Worm (Caenorhabditis elegans) whole organism, L3 larva: Measurements from ENCODE around the gene F42A9.8.
A peak's percentile ranks its signal among the peaks of the same experiment; 100 is the strongest.

Experiments used
- R02D3.7 ChIP-seq: fragments of 150-350 bp; optimal IDR thresholded peaks from 2 replicates; lab custom pipeline; 2014; ENCODE audit warnings: missing biosample characterization, missing genetic modification characterization
- ZK546.5 ChIP-seq: sonication (generic microtip); optimal IDR thresholded peaks from 2 replicates; lab custom pipeline; 2017; ENCODE audit warnings: missing biosample characterization, missing genetic modification characterization
- aly-2 ChIP-seq: fragments of 150-350 bp; optimal IDR thresholded peaks from 2 replicates; lab custom pipeline; 2014; ENCODE audit warnings: missing biosample characterization, missing genetic modification characterization
- ama-1 ChIP-seq: fragments of 150-350 bp; optimal IDR thresholded peaks from 2 replicates; lab custom pipeline; 2018
- ceh-16 ChIP-seq: sonication (generic microtip); optimal IDR thresholded peaks from 2 replicates; lab custom pipeline; 2017; ENCODE audit warnings: missing biosample characterization, missing genetic modification characterization
- ceh-28 ChIP-seq: fragments of 150-350 bp; optimal IDR thresholded peaks from 2 replicates; lab custom pipeline; 2014; ENCODE audit warnings: missing biosample characterization, missing genetic modification reagents, missing genetic modification characterization
- ceh-82 ChIP-seq: fragments of 150-350 bp; optimal IDR thresholded peaks from 2 replicates; lab custom pipeline; 2014; ENCODE audit warnings: missing biosample characterization, missing genetic modification characterization
- ceh-9 ChIP-seq: sonication (generic microtip); optimal IDR thresholded peaks from 2 replicates; lab custom pipeline; 2018; ENCODE audit warnings: missing biosample characterization, missing genetic modification characterization
- daf-12 ChIP-seq: fragments of 150-350 bp; optimal IDR thresholded peaks from 2 replicates; lab custom pipeline; 2014; ENCODE audit warnings: missing biosample characterization, missing genetic modification reagents, missing genetic modification characterization
- egl-27 ChIP-seq: sonication (generic microtip); optimal IDR thresholded peaks from 4 replicates; lab custom pipeline; 2017; ENCODE audit warnings: missing biosample characterization, missing genetic modification reagents, missing genetic modification characterization
- egl-5 ChIP-seq: fragments of 150-350 bp; optimal IDR thresholded peaks from 2 replicates; lab custom pipeline; 2017; ENCODE audit warnings: missing biosample characterization, missing genetic modification reagents, missing genetic modification characterization, inconsistent platforms
- elt-1 ChIP-seq: fragments of 150-350 bp; optimal IDR thresholded peaks from 2 replicates; lab custom pipeline; 2014; ENCODE audit warnings: missing biosample characterization, missing genetic modification characterization
- elt-2 ChIP-seq: sonication (generic microtip); optimal IDR thresholded peaks from 2 replicates; lab custom pipeline; 2016; ENCODE audit warnings: missing genetic modification reagents, mild to moderate bottlenecking, missing genetic modification characterization, missing compliant biosample characterization
- elt-3 ChIP-seq, 3 experiments: fragments of 150-350 bp in 1 of 3; sonication (generic microtip) in 2 of 3; optimal IDR thresholded peaks; 2 replicates in 2 of 3; 4 replicates in 1 of 3; lab custom pipeline; 2014 to 2017; ENCODE audit warnings: missing biosample characterization in 3 of 3, missing genetic modification characterization in 3 of 3
- eor-1 ChIP-seq, 2 experiments: fragments of 150-350 bp; optimal IDR thresholded peaks; 2 replicates each; lab custom pipeline; 2014 to 2018; ENCODE audit warnings: missing biosample characterization in 2 of 2, missing genetic modification characterization in 2 of 2
- fkh-10 ChIP-seq: sonication (generic microtip); optimal IDR thresholded peaks from 2 replicates; lab custom pipeline; 2017; ENCODE audit warnings: missing biosample characterization, missing genetic modification reagents, missing genetic modification characterization
- fkh-2 ChIP-seq: fragments of 150-350 bp; optimal IDR thresholded peaks from 2 replicates; lab custom pipeline; 2014; ENCODE audit warnings: missing biosample characterization, missing genetic modification reagents, missing genetic modification characterization
- fos-1 ChIP-seq: fragments of 150-350 bp; optimal IDR thresholded peaks from 2 replicates; lab custom pipeline; 2014; ENCODE audit warnings: missing biosample characterization, missing genetic modification characterization
- hmg-11 ChIP-seq: sonication (generic microtip); optimal IDR thresholded peaks from 2 replicates; lab custom pipeline; 2016; ENCODE audit warnings: missing genetic modification characterization, missing compliant biosample characterization
- jun-1 ChIP-seq: fragments of 150-350 bp; optimal IDR thresholded peaks from 2 replicates; lab custom pipeline; 2014; ENCODE audit warnings: missing biosample characterization, missing genetic modification reagents, missing genetic modification characterization
- lin-15B ChIP-seq: fragments of 150-350 bp; optimal IDR thresholded peaks from 2 replicates; lab custom pipeline; 2014; ENCODE audit warnings: missing biosample characterization, missing genetic modification characterization
- lin-39 ChIP-seq: fragments of 150-350 bp; optimal IDR thresholded peaks from 2 replicates; lab custom pipeline; 2018; ENCODE audit warnings: missing biosample characterization, missing genetic modification reagents, missing genetic modification characterization
- lsy-12 ChIP-seq: sonication (generic microtip); optimal IDR thresholded peaks from 2 replicates; lab custom pipeline; 2016; ENCODE audit warnings: mild to moderate bottlenecking, missing genetic modification characterization, missing compliant biosample characterization
- mdl-1 ChIP-seq: fragments of 150-350 bp; optimal IDR thresholded peaks from 2 replicates; lab custom pipeline; 2014; ENCODE audit warnings: missing biosample characterization, missing genetic modification characterization
- mml-1 ChIP-seq: fragments of 150-350 bp; sonication (generic microtip); optimal IDR thresholded peaks from 3 replicates; lab custom pipeline; 2014; ENCODE audit warnings: missing biosample characterization, missing genetic modification characterization
- nfya-1 ChIP-seq: sonication (generic microtip); optimal IDR thresholded peaks from 2 replicates; lab custom pipeline; 2017; ENCODE audit warnings: missing genetic modification characterization, mild to moderate bottlenecking, missing compliant biosample characterization, antibody characterized with exemption, moderate library complexity; ENCODE audit not compliant: insufficient read depth
- nhr-11 ChIP-seq: fragments of 150-350 bp; optimal IDR thresholded peaks from 2 replicates; lab custom pipeline; 2014; ENCODE audit warnings: missing biosample characterization, missing genetic modification characterization
- nhr-12 ChIP-seq: fragments of 150-350 bp; optimal IDR thresholded peaks from 2 replicates; lab custom pipeline; 2014; ENCODE audit warnings: missing biosample characterization, missing genetic modification characterization
- nhr-23 ChIP-seq: fragments of 150-350 bp; optimal IDR thresholded peaks from 2 replicates; lab custom pipeline; 2014; ENCODE audit warnings: missing biosample characterization, missing genetic modification reagents, missing genetic modification characterization
- nhr-237 ChIP-seq: fragments of 150-350 bp; optimal IDR thresholded peaks from 2 replicates; lab custom pipeline; 2014; ENCODE audit warnings: missing biosample characterization, missing genetic modification characterization
- nhr-25 ChIP-seq: sonication (generic microtip); optimal IDR thresholded peaks from 2 replicates; lab custom pipeline; 2017; ENCODE audit warnings: missing biosample characterization, missing genetic modification characterization
- nhr-28 ChIP-seq: fragments of 150-350 bp; optimal IDR thresholded peaks from 2 replicates; lab custom pipeline; 2014; ENCODE audit warnings: missing biosample characterization, missing genetic modification characterization
- nhr-43 ChIP-seq: sonication (generic microtip); optimal IDR thresholded peaks from 2 replicates; lab custom pipeline; 2016; ENCODE audit warnings: mild to moderate bottlenecking, missing genetic modification characterization, missing compliant biosample characterization; ENCODE audit not compliant: poor library complexity, severe bottlenecking
- nhr-76 ChIP-seq: fragments of 150-350 bp; sonication (generic microtip); optimal IDR thresholded peaks from 5 replicates; lab custom pipeline; 2014; ENCODE audit warnings: missing biosample characterization, missing genetic modification characterization
- nhr-77 ChIP-seq: fragments of 150-350 bp; optimal IDR thresholded peaks from 2 replicates; lab custom pipeline; 2014; ENCODE audit warnings: missing biosample characterization, missing genetic modification characterization
- pqm-1 ChIP-seq: fragments of 150-350 bp; optimal IDR thresholded peaks from 2 replicates; lab custom pipeline; 2017; ENCODE audit warnings: missing biosample characterization, missing genetic modification characterization, inconsistent platforms
- sea-2 ChIP-seq: fragments of 150-350 bp; sonication (generic microtip); optimal IDR thresholded peaks from 4 replicates; lab custom pipeline; 2014; ENCODE audit warnings: missing biosample characterization, missing genetic modification reagents, missing genetic modification characterization
- skn-1 ChIP-seq: fragments of 150-350 bp; optimal IDR thresholded peaks from 2 replicates; lab custom pipeline; 2014; ENCODE audit warnings: missing biosample characterization, missing genetic modification characterization
- snpc-4 ChIP-seq: fragments of 150-350 bp; optimal IDR thresholded peaks from 2 replicates; lab custom pipeline; 2014; ENCODE audit warnings: missing biosample characterization, missing genetic modification characterization
- tbx-2 ChIP-seq: sonication (generic microtip); optimal IDR thresholded peaks from 2 replicates; lab custom pipeline; 2016; ENCODE audit warnings: mild to moderate bottlenecking, missing genetic modification characterization, missing compliant biosample characterization
- unc-39 ChIP-seq: sonication (generic microtip); optimal IDR thresholded peaks from 4 replicates; lab custom pipeline; 2017; ENCODE audit warnings: missing biosample characterization, missing genetic modification characterization
- unc-62 ChIP-seq: fragments of 150-350 bp; sonication (generic microtip); optimal IDR thresholded peaks from 4 replicates; lab custom pipeline; 2014; ENCODE audit warnings: missing biosample characterization, missing genetic modification reagents, missing genetic modification characterization
- zag-1 ChIP-seq: fragments of 150-350 bp; optimal IDR thresholded peaks from 2 replicates; lab custom pipeline; 2014; ENCODE audit warnings: missing biosample characterization, missing genetic modification characterization
- ztf-11 ChIP-seq: fragments of 150-350 bp; optimal IDR thresholded peaks from 2 replicates; lab custom pipeline; 2014; ENCODE audit warnings: missing biosample characterization, missing genetic modification characterization
- ztf-4 ChIP-seq: fragments of 150-350 bp; optimal IDR thresholded peaks from 2 replicates; lab custom pipeline; 2014; ENCODE audit warnings: missing biosample characterization, missing genetic modification characterization

The F42A9.8 gene

DNA sequence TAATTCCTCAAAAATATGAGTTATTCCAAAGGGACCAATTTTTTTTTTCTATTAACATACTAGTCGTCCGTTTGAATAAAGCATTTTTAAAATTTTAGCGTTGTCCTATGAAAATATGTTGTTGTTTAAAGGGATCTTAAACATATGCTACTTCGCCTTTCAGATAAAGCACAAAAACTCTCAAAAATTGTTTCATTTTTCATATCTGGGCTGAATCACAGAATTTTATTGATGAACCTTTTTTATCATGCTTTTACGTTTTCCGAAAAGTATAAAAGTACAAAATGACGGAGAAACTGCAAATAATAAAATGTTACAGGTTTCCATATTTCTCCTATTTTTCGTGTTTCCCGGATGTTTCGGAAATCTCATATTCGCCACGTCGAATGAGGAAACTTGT is 22.8 kb downstream of the F42A9.8 start, which contains the start of gene clec-181:
TSS of gene clec-181 (plus strand) at position 301 of the 400 bp plus-strand sequence.
- TF ChIP-seq ZK546.5 (tag; lab: Kevin White, UChicago) (no peak), sea-2 (GFP tag; lab: Kevin White, UChicago) (no peak), zag-1 (no peak), skn-1 (tag; lab: Kevin White, UChicago) (no peak), ceh-16 (tag; lab: Kevin White, UChicago) (no peak), daf-12 (tag; lab: Kevin White, UChicago) (no peak), R02D3.7 (tag; lab: Kevin White, UChicago) (no peak), nhr-237 (tag; lab: Kevin White, UChicago) (no peak), aly-2 (tag; lab: Kevin White, UChicago) (no peak), lsy-12 (tag; lab: Kevin White, UChicago) (no peak), snpc-4 (tag; lab: Kevin White, UChicago) (no peak), nhr-23 (no peak), lin-15B (no peak), fkh-2 (tag; lab: Kevin White, UChicago) (no peak), hmg-11 (tag; lab: Kevin White, UChicago) (no peak)

DNA sequence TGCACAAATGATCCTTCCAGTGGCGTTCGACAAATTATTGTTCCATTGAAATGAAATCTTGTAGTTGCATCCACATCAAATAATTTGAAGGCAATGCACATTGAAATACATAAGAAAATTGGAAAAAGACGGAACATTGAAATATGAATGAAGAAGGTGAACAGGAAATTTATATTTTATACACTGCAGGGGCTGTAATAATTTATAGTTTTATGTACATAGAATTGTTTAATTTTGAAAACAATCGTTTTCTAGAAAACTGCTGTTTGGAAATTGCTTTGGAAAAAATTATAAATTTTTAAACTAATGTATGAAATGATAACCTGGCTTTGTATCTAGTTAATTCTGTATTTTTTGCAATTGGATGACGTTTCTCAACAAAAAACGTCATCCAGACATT is 23.3 kb downstream of the F42A9.8 start, which contains the start of gene Y59H11AR.3:
TSS of gene Y59H11AR.3 (minus strand) at position 101 of the 400 bp plus-strand sequence.
- TF ChIP-seq pqm-1 (tag; lab: Kevin White, UChicago) (no peak), tbx-2 (tag; lab: Kevin White, UChicago) (no peak), ama-1 (lab: Kevin White, UChicago) (no peak), snpc-4 (tag; lab: Kevin White, UChicago) (no peak), lsy-12 (tag; lab: Kevin White, UChicago) (no peak), skn-1 (tag; lab: Kevin White, UChicago) (no peak)
- TF ChIP-seq, all 47 proteins: peak for 0

DNA sequence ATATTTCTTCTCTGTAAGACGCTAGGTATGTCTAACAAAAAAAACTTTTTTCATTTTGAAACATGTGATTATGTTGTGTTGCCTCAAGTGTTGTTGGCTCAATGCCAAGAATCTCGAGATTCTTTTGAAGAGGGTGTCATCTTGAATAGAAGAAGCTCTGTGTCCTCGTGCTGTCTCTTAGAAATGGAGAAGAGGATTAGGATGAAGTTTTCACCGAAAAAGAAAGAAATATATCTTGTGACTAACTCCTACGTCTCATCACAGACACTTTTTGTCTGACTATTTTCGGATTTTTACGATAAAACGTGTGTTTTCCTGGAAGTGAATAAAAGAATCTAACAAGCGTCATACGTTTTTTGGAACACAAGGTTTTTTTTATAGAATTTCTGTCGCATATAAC is 31.0 kb downstream of the F42A9.8 start:
- TF ChIP-seq pqm-1 (tag; lab: Kevin White, UChicago) (no peak), nfya-1 (tag; lab: Kevin White, UChicago) (peak; percentile 12)

ce11 chrIV:8587057-8587456 is 31.5 kb downstream of the F42A9.8 start:
- TF ChIP-seq lsy-12 (tag; lab: Kevin White, UChicago) = no peak
- no peak for TF ChIP-seq egl-27 (tag; lab: Kevin White, UChicago)
- TF ChIP-seq nfya-1 (tag; lab: Kevin White, UChicago) = peak; percentile 49
- no peak for TF ChIP-seq elt-2 (tag; lab: Kevin White, UChicago)
- peak; percentile 17 for TF ChIP-seq ceh-28 (tag; lab: Kevin White, UChicago)
- no peak for TF ChIP-seq fkh-2 (tag; lab: Kevin White, UChicago)
- no peak for TF ChIP-seq nhr-237 (tag; lab: Kevin White, UChicago)
- TF ChIP-seq nhr-43 (tag; lab: Kevin White, UChicago) = no peak
- TF ChIP-seq fos-1 = peak; percentile 23
- TF ChIP-seq unc-62 (GFP tag; lab: Kevin White, UChicago) = peak; percentile 95
- TF ChIP-seq nhr-25 (tag; lab: Kevin White, UChicago) = no peak
- peak; percentile 11 for TF ChIP-seq R02D3.7 (tag; lab: Kevin White, UChicago)
- TF ChIP-seq lin-39 (tag; lab: Kevin White, UChicago) = peak; percentile 75
- TF ChIP-seq aly-2 (tag; lab: Kevin White, UChicago) = no peak
- TF ChIP-seq tbx-2 (tag; lab: Kevin White, UChicago) = no peak
- TF ChIP-seq nhr-12 = no peak
- no peak for TF ChIP-seq skn-1 (tag; lab: Kevin White, UChicago)
- peak; percentile 29 for TF ChIP-seq pqm-1 (tag; lab: Kevin White, UChicago)
- peak; percentile 54 for TF ChIP-seq ceh-82 (tag; lab: Kevin White, UChicago)
- peak; percentile 26 for TF ChIP-seq zag-1
- TF ChIP-seq nhr-76 (tag; lab: Kevin White, UChicago) = no peak
- no peak for TF ChIP-seq ztf-11
- TF ChIP-seq elt-1 (tag; lab: Kevin White, UChicago) = peak; percentile 14
- peak; percentile 20 for TF ChIP-seq ama-1 (lab: Kevin White, UChicago)
- TF ChIP-seq nhr-11 (tag; lab: Kevin White, UChicago) = no peak
- TF ChIP-seq ztf-4 = no peak
- TF ChIP-seq eor-1 (tag; optimal IDR thresholded peaks at IDR 0.05; lab: Kevin White, UChicago) = no peak
- TF ChIP-seq mml-1 (tag; lab: Kevin White, UChicago) = no peak
- TF ChIP-seq nhr-77 (tag; lab: Kevin White, UChicago) = no peak
- no peak for TF ChIP-seq nhr-28 (tag; lab: Kevin White, UChicago)
- TF ChIP-seq ceh-16 (tag; lab: Kevin White, UChicago) = no peak
- peak; percentile 80 for TF ChIP-seq hmg-11 (tag; lab: Kevin White, UChicago)
- TF ChIP-seq elt-3 (tag; optimal IDR thresholded peaks at IDR 0.05; lab: Kevin White, UChicago) = no peak
- TF ChIP-seq ceh-9 (tag; lab: Kevin White, UChicago) = no peak
- no peak for TF ChIP-seq fkh-10 (GFP tag; lab: Kevin White, UChicago)
- no peak for TF ChIP-seq sea-2 (GFP tag; lab: Kevin White, UChicago)
- TF ChIP-seq daf-12 (tag; lab: Kevin White, UChicago) = no peak
- no peak for TF ChIP-seq mdl-1
- no peak for TF ChIP-seq egl-5
- peak; percentile 59 for TF ChIP-seq lin-15B
- no peak for TF ChIP-seq unc-39
- TF ChIP-seq jun-1 (tag; lab: Kevin White, UChicago) = peak; percentile 59
